Fruit fly (Drosophila melanogaster) whole organism, embryonic: ENCODE data around the gene CG3999.

ENCODE experiments used
- Abd-B ChIP-seq: fragments of 200-800 bp; sonication (Bioruptor generic); optimal IDR thresholded peaks from 2 replicates; lab custom pipeline; 2018; ENCODE audit warnings: missing biosample characterization, mild to moderate bottlenecking, missing genetic modification characterization, moderate library complexity
- CG1233 ChIP-seq: fragments of 200-800 bp; sonication (Bioruptor generic); optimal IDR thresholded peaks from 4 replicates; lab custom pipeline; 2018; ENCODE audit warnings: missing biosample characterization, mild to moderate bottlenecking, missing genetic modification characterization
- CG13296 ChIP-seq: fragments of 200-800 bp; sonication (Bioruptor generic); optimal IDR thresholded peaks from 3 replicates; lab custom pipeline; 2018; ENCODE audit warnings: missing biosample characterization, mild to moderate bottlenecking, missing genetic modification characterization
- CG15269 ChIP-seq: fragments of 200-800 bp; sonication (Bioruptor generic); optimal IDR thresholded peaks from 2 replicates; lab custom pipeline; 2018; ENCODE audit warnings: missing biosample characterization, mild to moderate bottlenecking, missing genetic modification characterization, moderate library complexity
- CG17829 ChIP-seq: fragments of 200-800 bp; optimal IDR thresholded peaks from 2 replicates; lab custom pipeline; 2019; ENCODE audit warnings: missing biosample characterization, mild to moderate bottlenecking, missing genetic modification characterization, moderate library complexity
- CG18262 ChIP-seq: fragments of 200-800 bp; optimal IDR thresholded peaks from 3 replicates; lab custom pipeline; 2019; ENCODE audit warnings: missing biosample characterization, mild to moderate bottlenecking, missing genetic modification characterization, moderate library complexity
- CG2202 ChIP-seq: fragments of 200-800 bp; sonication (Bioruptor generic); optimal IDR thresholded peaks from 2 replicates; lab custom pipeline; 2018; ENCODE audit warnings: missing biosample characterization, mild to moderate bottlenecking, missing genetic modification characterization
- CG2712 ChIP-seq: fragments of 200-800 bp; optimal IDR thresholded peaks from 3 replicates; lab custom pipeline; 2019; ENCODE audit warnings: missing biosample characterization, mild to moderate bottlenecking, missing genetic modification characterization, moderate library complexity
- CG31441 ChIP-seq: fragments of 200-800 bp; sonication (Bioruptor generic); IDR thresholded peaks from 2 replicates; pipeline ENCODE4 v1.3.6; 2022; ENCODE audit warnings: missing biosample characterization, missing genetic modification characterization
- CG3838 ChIP-seq: fragments of 200-800 bp; sonication (Bioruptor generic); optimal IDR thresholded peaks from 3 replicates; lab custom pipeline; 2016; ENCODE audit warnings: missing biosample characterization, missing genetic modification characterization
- CG4282 ChIP-seq: fragments of 200-800 bp; sonication (Bioruptor generic); optimal IDR thresholded peaks from 2 replicates; lab custom pipeline; 2016; ENCODE audit warnings: missing biosample characterization, missing genetic modification characterization
- CG4707 ChIP-seq: fragments of 200-800 bp; sonication (Bioruptor generic); optimal IDR thresholded peaks from 2 replicates; lab custom pipeline; 2018; ENCODE audit warnings: missing biosample characterization, mild to moderate bottlenecking, missing genetic modification characterization, moderate library complexity
- CG6175 ChIP-seq: fragments of 200-800 bp; sonication (Bioruptor generic); IDR thresholded peaks from 3 replicates; pipeline ENCODE4 v1.3.6; 2022; ENCODE audit warnings: missing biosample characterization, missing genetic modification characterization
- CG9215 ChIP-seq: fragments of 200-800 bp; sonication (Bioruptor generic); IDR thresholded peaks from 2 replicates; pipeline ENCODE4 v1.3.6; 2022; ENCODE audit warnings: missing biosample characterization, missing genetic modification characterization
- CG9932 ChIP-seq: fragments of 200-800 bp; sonication (Bioruptor generic); IDR thresholded peaks from 2 replicates; pipeline ENCODE4 v1.3.6; 2022; ENCODE audit warnings: missing biosample characterization, missing genetic modification characterization
- CoRest ChIP-seq: fragments of 200-800 bp; sonication (Bioruptor generic); optimal IDR thresholded peaks from 3 replicates; lab custom pipeline; 2018; ENCODE audit warnings: missing biosample characterization, mild to moderate bottlenecking, missing genetic modification characterization, moderate library complexity
- CrebB ChIP-seq: fragments of 200-800 bp; sonication (Bioruptor generic); optimal IDR thresholded peaks from 3 replicates; lab custom pipeline; 2018; ENCODE audit warnings: missing biosample characterization, mild to moderate bottlenecking, missing genetic modification characterization
- D ChIP-seq, 2 experiments: fragments of 200-800 bp in 1 of 2; fragments of >200 bp in 1 of 2; sonication (Bioruptor generic) in 1 of 2; optimal IDR thresholded peaks; 2 replicates in 1 of 2; 3 replicates in 1 of 2; lab custom pipeline; 2017; ENCODE audit warnings: mild to moderate bottlenecking in 1 of 2, missing biosample characterization in 1 of 2, missing genetic modification characterization in 1 of 2, missing genetic modification reagents in 1 of 2
- Dbx ChIP-seq: fragments of 200-800 bp; sonication (Bioruptor generic); IDR thresholded peaks from 3 replicates; pipeline ENCODE4 v1.3.6; 2022; ENCODE audit warnings: missing biosample characterization, missing genetic modification characterization
- Elba2 ChIP-seq: fragments of 200-800 bp; sonication (Bioruptor generic); optimal IDR thresholded peaks from 3 replicates; lab custom pipeline; 2016; ENCODE audit warnings: missing biosample characterization, missing genetic modification characterization
- H2.0 ChIP-seq: fragments of 200-800 bp; sonication (Bioruptor generic); IDR thresholded peaks from 2 replicates; pipeline ENCODE4 v1.3.6; 2022; ENCODE audit warnings: missing biosample characterization, missing genetic modification characterization
- Mrtf ChIP-seq: fragments of 200-800 bp; sonication (Bioruptor generic); IDR thresholded peaks from 3 replicates; pipeline ENCODE4 v1.3.6; 2022; ENCODE audit warnings: missing biosample characterization, missing genetic modification characterization
- NC2α ChIP-seq: fragments of 200-800 bp; sonication (Bioruptor generic); optimal IDR thresholded peaks from 2 replicates; lab custom pipeline; 2016; ENCODE audit warnings: missing biosample characterization, missing genetic modification characterization
- NK7.1 ChIP-seq: fragments of 200-800 bp; sonication (Bioruptor generic); optimal IDR thresholded peaks from 3 replicates; lab custom pipeline; 2016; ENCODE audit warnings: missing biosample characterization, missing genetic modification characterization
- Oli ChIP-seq: fragments of 200-800 bp; sonication (Bioruptor generic); optimal IDR thresholded peaks from 2 replicates; lab custom pipeline; 2018; ENCODE audit warnings: missing biosample characterization, mild to moderate bottlenecking, missing genetic modification characterization, moderate library complexity
- Optix ChIP-seq: fragments of 200-800 bp; sonication (Bioruptor generic); IDR thresholded peaks from 3 replicates; pipeline ENCODE4 v1.3.6; 2022; ENCODE audit warnings: missing biosample characterization, missing genetic modification characterization
- Poxn ChIP-seq: fragments of 200-800 bp; sonication (Bioruptor generic); IDR thresholded peaks from 2 replicates; pipeline ENCODE4 v1.3.6; 2022; ENCODE audit warnings: missing biosample characterization, missing genetic modification characterization
- Six4 ChIP-seq: fragments of 200-800 bp; sonication (Bioruptor generic); optimal IDR thresholded peaks from 2 replicates; lab custom pipeline; 2016; ENCODE audit warnings: missing biosample characterization, missing genetic modification characterization
- Usf ChIP-seq: fragments of 200-800 bp; sonication (Bioruptor generic); optimal IDR thresholded peaks from 2 replicates; lab custom pipeline; 2017; ENCODE audit warnings: missing genotype, missing biosample characterization, missing genetic modification characterization
- Vsx1 ChIP-seq: fragments of 200-800 bp; sonication (Bioruptor generic); optimal IDR thresholded peaks from 2 replicates; lab custom pipeline; 2017; ENCODE audit warnings: missing biosample characterization, mild to moderate bottlenecking, missing genetic modification characterization, missing genetic modification reagents
- YL-1 ChIP-seq: fragments of 200-800 bp; sonication (Bioruptor generic); optimal IDR thresholded peaks from 3 replicates; lab custom pipeline; 2017; ENCODE audit warnings: missing biosample characterization, mild to moderate bottlenecking, missing genetic modification characterization
- ato ChIP-seq: fragments of 200-800 bp; sonication (Bioruptor generic); IDR thresholded peaks from 2 replicates; pipeline ENCODE4 v1.3.6; 2022; ENCODE audit warnings: missing biosample characterization, missing genetic modification characterization; ENCODE audit not compliant: partially characterized antibody
- ci ChIP-seq: fragments of 200-800 bp; sonication (Bioruptor generic); IDR thresholded peaks from 3 replicates; pipeline ENCODE4 v1.3.6; 2022; ENCODE audit warnings: missing biosample characterization, missing genetic modification characterization
- corto ChIP-seq: fragments of 200-800 bp; sonication (Bioruptor generic); optimal IDR thresholded peaks from 2 replicates; lab custom pipeline; 2016; ENCODE audit warnings: missing biosample characterization, mild to moderate bottlenecking, missing genetic modification characterization, moderate library complexity
- croc ChIP-seq: fragments of 200-800 bp; sonication (Bioruptor generic); conservative IDR thresholded peaks from 3 replicates; pipeline ENCODE4 v1.3.6; 2022; ENCODE audit warnings: missing biosample characterization, missing genetic modification characterization
- dmrt99B ChIP-seq: fragments of 200-800 bp; sonication (Bioruptor generic); optimal IDR thresholded peaks from 2 replicates; lab custom pipeline; 2018; ENCODE audit warnings: missing biosample characterization, mild to moderate bottlenecking, missing genetic modification characterization, moderate library complexity
- ems ChIP-seq: fragments of 200-800 bp; sonication (Bioruptor generic); optimal IDR thresholded peaks from 3 replicates; lab custom pipeline; 2016; ENCODE audit warnings: missing biosample characterization, missing genetic modification characterization
- eve ChIP-seq, 2 experiments: fragments of >200 bp; optimal IDR thresholded peaks; 2 replicates each; lab custom pipeline; 2017; ENCODE audit warnings: missing biosample characterization in 2 of 2, missing genetic modification characterization in 2 of 2
- ewg ChIP-seq: fragments of 200-800 bp; sonication (Bioruptor generic); optimal IDR thresholded peaks from 3 replicates; lab custom pipeline; 2017; ENCODE audit warnings: mild to moderate bottlenecking, missing biosample characterization, missing genetic modification reagents, missing genetic modification characterization
- exex ChIP-seq: fragments of 200-800 bp; sonication (Bioruptor generic); optimal IDR thresholded peaks from 4 replicates; lab custom pipeline; 2018; ENCODE audit warnings: missing biosample characterization, mild to moderate bottlenecking, missing genetic modification characterization, moderate library complexity
- fd3F ChIP-seq: fragments of 200-800 bp; sonication (Bioruptor generic); optimal IDR thresholded peaks from 2 replicates; lab custom pipeline; 2018; ENCODE audit warnings: missing biosample characterization, mild to moderate bottlenecking, missing genetic modification characterization, moderate library complexity
- her ChIP-seq: fragments of 200-800 bp; sonication (Bioruptor generic); optimal IDR thresholded peaks from 2 replicates; lab custom pipeline; 2016; ENCODE audit warnings: missing biosample characterization, missing genetic modification characterization
- hth ChIP-seq: fragments of >200 bp; optimal IDR thresholded peaks from 2 replicates; lab custom pipeline; 2017; ENCODE audit warnings: inconsistent platforms
- pb ChIP-seq: fragments of 200-800 bp; sonication (Bioruptor generic); optimal IDR thresholded peaks from 3 replicates; lab custom pipeline; 2016; ENCODE audit warnings: missing biosample characterization, missing genetic modification characterization
- pum ChIP-seq: fragments of 200-800 bp; sonication (Bioruptor generic); optimal IDR thresholded peaks from 2 replicates; lab custom pipeline; 2016; ENCODE audit warnings: missing biosample characterization, missing genetic modification characterization
- ro ChIP-seq: fragments of 200-800 bp; sonication (Bioruptor generic); IDR thresholded peaks from 2 replicates; pipeline ENCODE4 v1.3.6; 2022; ENCODE audit warnings: missing biosample characterization, missing genetic modification characterization
- sc ChIP-seq, 3 experiments: fragments of >200 bp in 2 of 3; fragments of 200-800 bp in 1 of 3; sonication (Bioruptor generic) in 1 of 3; optimal IDR thresholded peaks; 2 replicates in 2 of 3; 3 replicates in 1 of 3; lab custom pipeline; 2017; ENCODE audit warnings: mild to moderate bottlenecking in 1 of 3, missing biosample characterization in 1 of 3, missing genetic modification characterization in 1 of 3, missing genetic modification reagents in 1 of 3
- stc ChIP-seq: fragments of 200-800 bp; sonication (Bioruptor generic); IDR thresholded peaks from 2 replicates; pipeline ENCODE4 v1.3.6; 2022; ENCODE audit warnings: missing biosample characterization, missing genetic modification characterization
- tap ChIP-seq: fragments of 200-800 bp; optimal IDR thresholded peaks from 3 replicates; lab custom pipeline; 2019; ENCODE audit warnings: missing biosample characterization, mild to moderate bottlenecking, missing genetic modification characterization, moderate library complexity
- usp ChIP-seq: fragments of >200 bp; optimal IDR thresholded peaks from 2 replicates; lab custom pipeline; 2017; ENCODE audit warnings: missing biosample characterization, missing genetic modification characterization
- zen ChIP-seq: fragments of 200-800 bp; sonication (Bioruptor generic); optimal IDR thresholded peaks from 3 replicates; lab custom pipeline; 2018; ENCODE audit warnings: missing biosample characterization, mild to moderate bottlenecking, missing genetic modification characterization, moderate library complexity

Gene CG3999

dm6 chr3R:10213430-10213829 is 37.9 kb upstream of the CG3999 start:
- no peak for TF ChIP-seq CG6175 (GFP tag; lab: Robert Waterston, UW)
- TF ChIP-seq stc (GFP tag; lab: Robert Waterston, UW), result peak; percentile 81
- peak; percentile 68; the same call in 2 of the 3 replicates for TF ChIP-seq Mrtf
- peak; percentile 75 for TF ChIP-seq CG15269 (tag; lab: Kevin White, UChicago)
- peak; percentile 65 for TF ChIP-seq ewg (GFP tag; lab: Kevin White, UChicago)
- TF ChIP-seq CG2202 (tag; lab: Kevin White, UChicago), result no peak
- peak; percentile 26 for TF ChIP-seq fd3F (GFP tag; lab: Kevin White, UChicago)
- TF ChIP-seq CG2712 (tag; lab: Kevin White, UChicago), result peak; percentile 86
- peak; percentile 89 for TF ChIP-seq dmrt99B
- no peak for TF ChIP-seq CoRest (tag; lab: Kevin White, UChicago)
- no peak for TF ChIP-seq hth (lab: Kevin White, UChicago)
- TF ChIP-seq CG9215, result peak; percentile 39; the same call in 1 of the 2 replicates
- TF ChIP-seq H2.0, result peak; percentile 74
- peak; percentile 38 for TF ChIP-seq CG13296 (GFP tag; lab: Kevin White, UChicago)
- peak; percentile 63; the same call in 2 of the 3 replicates for TF ChIP-seq croc (GFP tag; lab: Robert Waterston, UW)
- no peak for TF ChIP-seq eve (GFP tag; optimal IDR thresholded peaks at IDR 0.05; lab: Kevin White, UChicago)
- TF ChIP-seq pb (GFP tag; lab: Kevin White, UChicago), result no peak
- no peak for TF ChIP-seq usp
- TF ChIP-seq ci (GFP tag; lab: Robert Waterston, UW), result peak; percentile 86
- TF ChIP-seq CG4707 (GFP tag; lab: Kevin White, UChicago), result peak; percentile 19
- peak; percentile 83 for TF ChIP-seq CG31441 (GFP tag; lab: Robert Waterston, UW)
- no peak for TF ChIP-seq corto (GFP tag; lab: Kevin White, UChicago)
- peak; percentile 17 for TF ChIP-seq CrebB (tag; lab: Kevin White, UChicago)
- TF ChIP-seq Poxn (GFP tag; lab: Robert Waterston, UW), result no peak
- no peak for TF ChIP-seq CG17829 (tag; lab: Kevin White, UChicago)
- TF ChIP-seq NC2α (GFP tag; lab: Kevin White, UChicago), result no peak
- no peak for TF ChIP-seq sc (optimal IDR thresholded peaks at IDR 0.05; lab: Kevin White, UChicago)
- TF ChIP-seq sc (GFP tag; optimal IDR thresholded peaks at IDR 0.05; lab: Kevin White, UChicago), result peak; percentile 59
- no peak for TF ChIP-seq exex (tag; lab: Kevin White, UChicago)
- TF ChIP-seq Abd-B, result peak; percentile 67
- no peak for TF ChIP-seq ro
- peak; percentile 80 for TF ChIP-seq tap (tag; lab: Kevin White, UChicago)
- TF ChIP-seq zen (tag; lab: Kevin White, UChicago), result peak; percentile 26
- TF ChIP-seq ato, result no peak
- TF ChIP-seq Dbx (GFP tag; lab: Robert Waterston, UW), result no peak
- no peak for TF ChIP-seq CG18262 (tag; lab: Kevin White, UChicago)
- 0 out of 2 replicates have a peak, but pooled peaks have one; percentile 23 for TF ChIP-seq CG9932 (GFP tag; lab: Robert Waterston, UW)
- no peak for TF ChIP-seq ems (GFP tag; lab: Kevin White, UChicago)
- TF ChIP-seq Oli, result peak; percentile 82
- TF ChIP-seq YL-1 (GFP tag; lab: Kevin White, UChicago), result no peak
- TF ChIP-seq Usf (GFP tag; lab: Kevin White, UChicago), result no peak
- TF ChIP-seq CG3838 (GFP tag; lab: Kevin White, UChicago), result no peak
- TF ChIP-seq D (optimal IDR thresholded peaks at IDR 0.05; lab: Kevin White, UChicago), result no peak
- TF ChIP-seq D (GFP tag; optimal IDR thresholded peaks at IDR 0.05; lab: Kevin White, UChicago), result peak; percentile 63
- TF ChIP-seq Optix, result peak; percentile 70; the same call in 2 of the 3 replicates
- peak; percentile 34 for TF ChIP-seq CG1233 (GFP tag; lab: Kevin White, UChicago)
- no peak for TF ChIP-seq CG4282 (GFP tag; lab: Kevin White, UChicago)
- TF ChIP-seq Vsx1 (GFP tag; lab: Kevin White, UChicago), result peak; percentile 20
- TF ChIP-seq Six4, result peak; percentile 49
- no peak for TF ChIP-seq NK7.1 (GFP tag; lab: Kevin White, UChicago)
- no peak for TF ChIP-seq her (GFP tag; lab: Kevin White, UChicago)
- TF ChIP-seq pum, result no peak
- no peak for TF ChIP-seq Elba2 (GFP tag; lab: Kevin White, UChicago)
